Worm (Caenorhabditis elegans) whole organism, L4 larva: ENCODE data around the gene gcy-25.

Experiments
- T26A8.4 ChIP-seq: fragments of 200-800 bp; sonication (Bioruptor generic); IDR thresholded peaks from 2 replicates; pipeline ENCODE4 v1.3.6; 2022; ENCODE audit warnings: missing genetic modification characterization, missing compliant biosample characterization
- Y5F2A.4 ChIP-seq: fragments of 200-800 bp; sonication (Bioruptor generic); optimal IDR thresholded peaks from 2 replicates; lab custom pipeline; 2018; ENCODE audit warnings: mild to moderate bottlenecking, missing genetic modification characterization, missing compliant biosample characterization
- Y75B8A.6 ChIP-seq: fragments of 200-800 bp; sonication (Bioruptor generic); IDR thresholded peaks from 2 replicates; pipeline ENCODE4 v1.3.6; 2022; ENCODE audit warnings: missing genetic modification reagents, missing genetic modification characterization, missing compliant biosample characterization
- aha-1 ChIP-seq: fragments of 150-350 bp; peaks from one replicate; lab custom pipeline; 2014; ENCODE audit warnings: missing biosample characterization, missing genetic modification characterization
- attf-4 ChIP-seq: sonication (generic microtip); optimal IDR thresholded peaks from 3 replicates; lab custom pipeline; 2017; ENCODE audit warnings: missing biosample characterization, missing genetic modification characterization
- daf-12 ChIP-seq: fragments of 150-350 bp; optimal IDR thresholded peaks from 2 replicates; lab custom pipeline; 2014; ENCODE audit warnings: missing biosample characterization, missing genetic modification reagents, missing genetic modification characterization
- daf-8 ChIP-seq: fragments of 200-800 bp; sonication (Bioruptor generic); IDR thresholded peaks from 2 replicates; pipeline ENCODE4 v1.3.6; 2022; ENCODE audit warnings: missing genetic modification characterization, missing compliant biosample characterization
- dmd-6 ChIP-seq: fragments of 200-800 bp; sonication (Bioruptor generic); IDR thresholded peaks from 2 replicates; pipeline ENCODE4 v1.3.6; 2022; ENCODE audit warnings: missing genetic modification reagents, missing genetic modification characterization, missing compliant biosample characterization
- dpl-1 ChIP-seq: fragments of 150-350 bp; optimal IDR thresholded peaks from 2 replicates; lab custom pipeline; 2014; ENCODE audit warnings: missing biosample characterization, missing genetic modification reagents, missing genetic modification characterization
- egl-43 ChIP-seq: fragments of 200-800 bp; sonication (Bioruptor generic); IDR thresholded peaks from 2 replicates; pipeline ENCODE4 v1.3.6; 2022; ENCODE audit warnings: missing genetic modification reagents, missing genetic modification characterization, missing compliant biosample characterization
- gei-8 ChIP-seq: fragments of 200-800 bp; sonication (Bioruptor generic); optimal IDR thresholded peaks from 2 replicates; lab custom pipeline; 2018; ENCODE audit warnings: mild to moderate bottlenecking, missing genetic modification characterization, missing compliant biosample characterization
- hif-1 ChIP-seq, 2 experiments: sonication (generic microtip); optimal IDR thresholded peaks; 2 replicates each; lab custom pipeline; 2016 to 2017; ENCODE audit warnings: missing compliant biosample characterization in 2 of 2, missing genetic modification characterization in 2 of 2, missing genetic modification reagents in 2 of 2, missing genotype in 2 of 2, mild to moderate bottlenecking in 1 of 2
- hlh-30 ChIP-seq: sonication (generic microtip); optimal IDR thresholded peaks from 2 replicates; lab custom pipeline; 2017; ENCODE audit warnings: antibody characterized with exemption, mild to moderate bottlenecking, missing genetic modification characterization, missing compliant biosample characterization; ENCODE audit not compliant: insufficient read depth
- lin-15B ChIP-seq: fragments of 150-350 bp; sonication (generic microtip); optimal IDR thresholded peaks from 3 replicates; lab custom pipeline; 2014; ENCODE audit warnings: missing biosample characterization, missing genetic modification characterization
- madf-5 ChIP-seq, 2 experiments: fragments of 200-800 bp; sonication (Bioruptor generic); IDR thresholded peaks; 2 replicates each; pipeline ENCODE4 v1.3.6; 2022; ENCODE audit warnings: missing compliant biosample characterization in 2 of 2, missing genetic modification characterization in 2 of 2
- madf-9 ChIP-seq: fragments of 200-800 bp; sonication (Bioruptor generic); conservative IDR thresholded peaks from 2 replicates; pipeline ENCODE4 v1.3.6; 2022; ENCODE audit warnings: missing genetic modification reagents, missing genetic modification characterization, missing compliant biosample characterization
- mdt-29 ChIP-seq: fragments of 200-800 bp; sonication (Bioruptor generic); IDR thresholded peaks from 2 replicates; pipeline ENCODE4 v1.3.6; 2022; ENCODE audit warnings: missing genetic modification reagents, missing genetic modification characterization, missing compliant biosample characterization
- mep-1 ChIP-seq: fragments of 150-350 bp; sonication (generic microtip); optimal IDR thresholded peaks from 3 replicates; lab custom pipeline; 2014; ENCODE audit warnings: missing biosample characterization, missing genetic modification characterization
- mxl-2 ChIP-seq: fragments of 200-800 bp; sonication (Bioruptor generic); conservative IDR thresholded peaks from 2 replicates; pipeline ENCODE4 v1.3.6; 2022; ENCODE audit warnings: missing genetic modification reagents, missing genetic modification characterization, missing compliant biosample characterization
- nhr-11 ChIP-seq: fragments of 150-350 bp; optimal IDR thresholded peaks from 2 replicates; lab custom pipeline; 2014; ENCODE audit warnings: missing biosample characterization, missing genetic modification characterization
- nhr-28 ChIP-seq: fragments of 150-350 bp; optimal IDR thresholded peaks from 2 replicates; lab custom pipeline; 2014; ENCODE audit warnings: missing biosample characterization, missing genetic modification characterization
- nhr-42 ChIP-seq: fragments of 200-800 bp; sonication (Bioruptor generic); IDR thresholded peaks from 2 replicates; pipeline ENCODE4 v1.3.6; 2022; ENCODE audit warnings: missing genetic modification characterization, missing compliant biosample characterization
- nhr-48 ChIP-seq: sonication (generic microtip); optimal IDR thresholded peaks from 2 replicates; lab custom pipeline; 2016; ENCODE audit warnings: mild to moderate bottlenecking, missing genetic modification characterization, missing compliant biosample characterization
- nhr-76 ChIP-seq: fragments of 150-350 bp; optimal IDR thresholded peaks from 2 replicates; lab custom pipeline; 2014; ENCODE audit warnings: missing biosample characterization, missing genetic modification characterization
- nhr-77 ChIP-seq: fragments of 150-350 bp; optimal IDR thresholded peaks from 2 replicates; lab custom pipeline; 2014; ENCODE audit warnings: missing biosample characterization, missing genetic modification characterization
- pqm-1 ChIP-seq: sonication (generic microtip); optimal IDR thresholded peaks from 2 replicates; lab custom pipeline; 2017; ENCODE audit warnings: missing biosample characterization, missing genetic modification characterization
- sdz-12 ChIP-seq: fragments of 200-800 bp; sonication (Bioruptor generic); optimal IDR thresholded peaks from 2 replicates; lab custom pipeline; 2018; ENCODE audit warnings: mild to moderate bottlenecking, missing genetic modification characterization, missing compliant biosample characterization
- snpc-1.2 ChIP-seq: fragments of 200-800 bp; sonication (Bioruptor generic); IDR thresholded peaks from 2 replicates; pipeline ENCODE4 v1.3.6; 2022; ENCODE audit warnings: missing genetic modification reagents, missing genetic modification characterization, missing compliant biosample characterization
- snpc-4 ChIP-seq: fragments of 150-350 bp; optimal IDR thresholded peaks from 2 replicates; lab custom pipeline; 2014; ENCODE audit warnings: missing biosample characterization, missing genetic modification characterization
- spr-1 ChIP-seq: sonication (generic microtip); optimal IDR thresholded peaks from 2 replicates; lab custom pipeline; 2016; ENCODE audit warnings: mild to moderate bottlenecking, missing genetic modification characterization, missing compliant biosample characterization
- tag-97 ChIP-seq: fragments of 200-800 bp; sonication (Bioruptor generic); IDR thresholded peaks from 2 replicates; pipeline ENCODE4 v1.3.6; 2022; ENCODE audit warnings: missing genetic modification characterization, missing compliant biosample characterization
- tra-1 ChIP-seq: fragments of 200-800 bp; sonication (Bioruptor generic); IDR thresholded peaks from 2 replicates; pipeline ENCODE4 v1.3.6; 2022; ENCODE audit warnings: missing genetic modification reagents, missing genetic modification characterization, missing compliant biosample characterization
- vab-7 ChIP-seq: fragments of 200-800 bp; sonication (Bioruptor generic); IDR thresholded peaks from 2 replicates; pipeline ENCODE4 v1.3.6; 2022; ENCODE audit warnings: missing genetic modification reagents, missing genetic modification characterization, missing compliant biosample characterization
- zip-2 ChIP-seq: fragments of 150-350 bp; optimal IDR thresholded peaks from 2 replicates; lab custom pipeline; 2014; ENCODE audit warnings: missing biosample characterization, missing genetic modification characterization
- ztf-7 ChIP-seq: fragments of 150-350 bp; optimal IDR thresholded peaks from 2 replicates; lab custom pipeline; 2014; ENCODE audit warnings: missing biosample characterization, missing genetic modification characterization

The gcy-25 gene

DNA sequence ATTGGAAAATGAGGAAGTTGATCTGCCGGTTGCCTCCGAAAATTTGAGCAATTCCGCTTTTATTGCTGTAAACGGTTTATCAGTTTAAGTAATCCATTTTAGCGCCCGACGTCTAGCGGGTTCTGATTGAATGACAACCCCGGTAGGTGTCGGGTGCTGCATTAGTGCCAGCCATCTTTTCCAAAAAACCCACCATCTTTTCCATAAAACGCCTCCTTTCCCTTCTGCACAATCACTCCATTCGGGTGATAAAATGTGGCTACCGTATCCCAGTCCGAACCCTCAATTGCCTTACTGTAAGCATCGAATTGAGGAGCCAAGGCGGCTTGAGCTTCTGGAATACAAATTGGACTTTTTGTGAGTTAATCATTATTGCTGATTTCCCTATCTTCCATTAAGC is 27.4 kb downstream of the gcy-25 start:
- TF ChIP-seq nhr-28 (tag; lab: Kevin White, UChicago) = no peak
- peak; percentile 56 for TF ChIP-seq sdz-12 (GFP tag; lab: Kevin White, UChicago)
- TF ChIP-seq mdt-29 (GFP tag; lab: Robert Waterston, UW) = peak; percentile 36; the same call in 1 of the 2 replicates
- TF ChIP-seq gei-8 (GFP tag; lab: Kevin White, UChicago) = no peak
- TF ChIP-seq snpc-1.2 (GFP tag; lab: Robert Waterston, UW) = 0 out of 2 replicates have a peak, but pooled peaks have one; percentile 15
- no peak for TF ChIP-seq T26A8.4
- TF ChIP-seq Y75B8A.6 (GFP tag; lab: Robert Waterston, UW) = peak; percentile 47; the same call in 1 of the 2 replicates
- TF ChIP-seq mep-1 (tag; lab: Kevin White, UChicago) = no peak
- TF ChIP-seq nhr-42 (GFP tag; lab: Robert Waterston, UW) = no peak
- no peak for TF ChIP-seq tag-97 (GFP tag; lab: Robert Waterston, UW)
- 0 out of 2 replicates have a peak, but pooled peaks have one; percentile 31 for TF ChIP-seq daf-8

DNA sequence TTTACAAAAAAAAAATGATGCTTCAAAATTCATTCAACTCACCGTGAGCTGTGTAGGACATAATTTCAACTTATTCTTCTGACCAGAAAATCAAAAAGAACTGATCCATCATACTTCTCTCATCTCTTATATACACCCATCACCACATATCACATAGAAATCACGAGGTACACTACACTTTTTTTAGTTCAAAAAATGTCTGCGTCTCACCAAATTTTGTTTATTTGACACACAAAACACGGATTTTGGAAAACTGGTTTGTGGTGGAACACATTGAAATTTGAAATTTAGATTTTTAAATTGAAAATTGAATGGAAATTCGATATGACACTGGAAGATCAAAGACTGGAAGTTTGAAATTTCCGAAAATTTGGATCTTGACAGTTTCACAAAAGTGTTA is 28.4 kb downstream of the gcy-25 start, which contains the start of gene Y105C5B.5:
Gene Y105C5B.5 (minus strand): TSS at position 103 of the 400 bp plus-strand sequence.
- TF ChIP-seq nhr-28 (tag; lab: Kevin White, UChicago) = peak; percentile 100
- peak; percentile 65 for TF ChIP-seq hlh-30
- TF ChIP-seq attf-4 (tag; lab: Kevin White, UChicago) = no peak
- TF ChIP-seq dmd-6 = no peak
- peak; percentile 52 for TF ChIP-seq nhr-77 (tag; lab: Kevin White, UChicago)
- peak; percentile 28 for TF ChIP-seq aha-1 (tag; lab: Kevin White, UChicago)
- TF ChIP-seq dpl-1 (GFP tag; lab: Kevin White, UChicago) = no peak
- no peak for TF ChIP-seq mep-1 (tag; lab: Kevin White, UChicago)
- no peak for TF ChIP-seq Y5F2A.4 (GFP tag; lab: Kevin White, UChicago)
- no peak for TF ChIP-seq ztf-7 (tag; lab: Kevin White, UChicago)
- TF ChIP-seq zip-2 (tag; lab: Kevin White, UChicago) = no peak
- TF ChIP-seq hif-1 (tag; optimal IDR thresholded peaks at IDR 0.05; lab: Kevin White, UChicago) = no peak
- TF ChIP-seq lin-15B (tag; lab: Kevin White, UChicago) = no peak
- TF ChIP-seq tra-1 (GFP tag; lab: Robert Waterston, UW) = no peak
- peak; percentile 19 for TF ChIP-seq nhr-76
- TF ChIP-seq pqm-1 (tag; lab: Kevin White, UChicago) = no peak
- no peak for TF ChIP-seq spr-1 (tag; lab: Kevin White, UChicago)
- no peak for TF ChIP-seq tag-97 (GFP tag; lab: Robert Waterston, UW)
- no peak for TF ChIP-seq daf-12 (tag; lab: Kevin White, UChicago)
- no peak for TF ChIP-seq madf-5 (GFP tag; IDR thresholded peaks at IDR 0.05; lab: Robert Waterston, UW)
- no peak for TF ChIP-seq nhr-48
- no peak for TF ChIP-seq madf-9 (GFP tag; lab: Robert Waterston, UW)
- TF ChIP-seq mdt-29 (GFP tag; lab: Robert Waterston, UW) = 0 out of 2 replicates have a peak, but pooled peaks have one; percentile 35
- TF ChIP-seq snpc-4 (tag; lab: Kevin White, UChicago) = no peak
- peak; percentile 18 for TF ChIP-seq nhr-11 (tag; lab: Kevin White, UChicago)

DNA sequence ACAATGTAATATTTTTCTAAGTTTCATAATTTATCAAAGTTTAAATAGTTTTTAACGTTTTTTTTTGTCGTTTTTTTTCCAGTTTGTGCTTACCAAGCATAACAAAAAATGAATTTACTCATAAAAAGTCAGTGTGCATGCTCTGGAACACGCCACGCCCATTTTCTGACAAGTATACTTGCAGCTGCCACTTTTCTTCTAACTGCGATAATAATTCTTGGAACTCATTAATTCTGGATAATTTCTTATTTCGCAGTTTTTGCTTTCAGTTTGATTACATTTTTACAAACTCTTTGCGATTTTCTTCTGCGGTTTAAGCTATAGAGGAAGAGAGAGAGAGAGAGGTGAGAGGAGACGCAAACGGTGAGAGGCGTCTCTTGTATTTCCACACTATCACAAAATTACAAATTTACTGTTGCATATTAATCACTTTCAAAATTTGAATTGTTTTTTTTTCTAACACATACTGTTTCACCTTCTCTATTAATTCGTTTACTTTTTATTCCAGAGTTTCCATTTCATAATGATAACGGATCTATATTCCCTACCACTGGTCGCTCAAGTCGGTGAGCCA is 33.4 kb downstream of the gcy-25 start, which contains the start of gene srv-15:
Gene srv-15 (plus strand): TSS at position 524 of the 574 bp plus-strand sequence.
- peak; percentile 61 for TF ChIP-seq aha-1 (tag; lab: Kevin White, UChicago)
- no peak for TF ChIP-seq mxl-2 (GFP tag; lab: Robert Waterston, UW)
- peak; percentile 8 for TF ChIP-seq nhr-11 (tag; lab: Kevin White, UChicago)
- TF ChIP-seq vab-7 (GFP tag; lab: Robert Waterston, UW) = no peak

DNA sequence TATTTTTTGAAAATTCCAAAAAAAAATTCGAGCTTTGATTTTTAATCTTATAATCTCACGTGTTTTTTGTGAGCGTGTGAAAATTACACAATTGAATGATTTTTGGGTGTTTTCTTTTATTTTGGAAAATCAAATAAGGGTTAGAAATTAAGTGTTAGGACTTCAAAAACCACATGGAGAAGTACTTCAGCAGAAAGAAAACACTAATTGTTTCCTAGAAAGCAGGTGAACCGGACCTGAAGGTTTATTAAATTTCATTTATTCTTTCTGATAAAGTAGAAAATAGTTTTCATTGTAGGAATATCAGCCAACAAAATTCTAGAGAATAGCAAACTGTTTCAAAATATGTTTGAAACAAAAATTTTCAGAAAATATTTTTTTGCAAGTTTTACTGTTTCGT is 35.5 kb downstream of the gcy-25 start:
- TF ChIP-seq egl-43 = no peak
